Worm (Caenorhabditis elegans): ENCODE results near the gene ZK1290.5.

- no peak for TF ChIP-seq lin-1 (GFP tag; IDR thresholded peaks at IDR 0.05)
- TF ChIP-seq dmd-8 (GFP tag; IDR thresholded peaks at IDR 0.05), result no peak
- no peak for TF ChIP-seq mxl-3 (GFP tag; optimal IDR thresholded peaks at IDR 0.05)
- TF ChIP-seq php-3 (GFP tag; IDR thresholded peaks at IDR 0.05), result no peak
- no peak for TF ChIP-seq ces-1 (GFP tag; optimal IDR thresholded peaks at IDR 0.05)
- no peak for TF ChIP-seq ztf-11 (tag; optimal IDR thresholded peaks at IDR 0.05)
- no peak for TF ChIP-seq aly-2 (tag; optimal IDR thresholded peaks at IDR 0.05)
- no peak for TF ChIP-seq lir-3 (tag; optimal IDR thresholded peaks at IDR 0.05)
- no peak for TF ChIP-seq dmd-6 (GFP tag; IDR thresholded peaks at IDR 0.05)
Measured at ce11 chrII:7523281-7523680, 6.2 kb upstream of the ZK1290.5 start, which contains the start of gene ZK1290.15.
